Fruit fly (Drosophila melanogaster) whole organism, pupa: ENCODE results near the gene CG15198.

ENCODE experiments used
- CG14655 ChIP-seq: fragments of 200-800 bp; sonication (Bioruptor generic); optimal IDR thresholded peaks from 3 replicates; lab custom pipeline; 2017; ENCODE audit warnings: mild to moderate bottlenecking, missing biosample characterization, missing genetic modification reagents, missing genetic modification characterization
- CG15710 ChIP-seq: fragments of 200-800 bp; sonication (Bioruptor generic); optimal IDR thresholded peaks from 2 replicates; lab custom pipeline; 2018; ENCODE audit warnings: missing biosample characterization, mild to moderate bottlenecking, missing genetic modification characterization, moderate library complexity
- CG17806 ChIP-seq: fragments of 200-800 bp; sonication (Bioruptor generic); optimal IDR thresholded peaks from 2 replicates; lab custom pipeline; 2018; ENCODE audit warnings: missing biosample characterization, mild to moderate bottlenecking, missing genetic modification characterization, moderate library complexity
- CG34367 ChIP-seq: fragments of 200-800 bp; sonication (Bioruptor generic); optimal IDR thresholded peaks from 2 replicates; lab custom pipeline; 2018; ENCODE audit warnings: missing biosample characterization, mild to moderate bottlenecking, missing genetic modification characterization
- CG8159 ChIP-seq: fragments of 200-800 bp; sonication (Bioruptor generic); optimal IDR thresholded peaks from 3 replicates; lab custom pipeline; 2018; ENCODE audit warnings: missing biosample characterization, mild to moderate bottlenecking, missing genetic modification characterization, moderate library complexity
- CG9948 ChIP-seq: fragments of 200-800 bp; sonication (Bioruptor generic); optimal IDR thresholded peaks from 2 replicates; lab custom pipeline; 2018; ENCODE audit warnings: missing biosample characterization, mild to moderate bottlenecking, missing genetic modification characterization, moderate library complexity
- EcR ChIP-seq: fragments of 200-800 bp; sonication (Bioruptor generic); optimal IDR thresholded peaks from 3 replicates; lab custom pipeline; 2019; ENCODE audit warnings: missing biosample characterization, missing genetic modification characterization, mild to moderate bottlenecking, moderate library complexity, missing genetic modification reagents
- Pif1A ChIP-seq: fragments of 200-800 bp; sonication (Bioruptor generic); optimal IDR thresholded peaks from 3 replicates; lab custom pipeline; 2016; ENCODE audit warnings: missing biosample characterization, missing genetic modification characterization
- fd96Ca ChIP-seq: fragments of 200-800 bp; sonication (Bioruptor generic); IDR thresholded peaks from 3 replicates; pipeline ENCODE4 v1.3.6; 2022; ENCODE audit warnings: missing biosample characterization, missing genetic modification characterization

DNA sequence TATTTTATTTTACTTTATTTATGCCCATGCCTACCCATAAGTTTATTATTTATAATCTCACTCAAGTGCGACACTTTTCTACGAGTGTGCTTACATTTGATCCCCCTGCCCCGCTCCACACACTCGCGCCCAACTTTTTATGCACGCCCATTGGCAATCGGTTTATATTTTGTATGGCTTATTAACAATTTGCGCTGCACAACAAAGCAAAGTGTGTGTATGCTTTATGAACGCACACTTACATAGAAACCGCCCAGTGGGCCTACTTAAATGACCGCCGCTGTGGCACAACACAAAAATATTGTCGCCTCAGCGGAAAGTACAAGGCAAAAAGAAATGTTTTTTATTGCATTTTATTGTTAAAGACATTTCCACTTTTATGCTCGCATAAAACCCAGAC lies 35.5 kb downstream of the CG15198 start:
- TF ChIP-seq CG17806 (tag; lab: Kevin White, UChicago), result no peak
- no peak for TF ChIP-seq Pif1A (GFP tag; lab: Kevin White, UChicago)
- TF ChIP-seq CG9948 (tag; lab: Kevin White, UChicago), result no peak
- no peak for TF ChIP-seq CG14655 (GFP tag; lab: Kevin White, UChicago)
- TF ChIP-seq CG34367 (tag; lab: Kevin White, UChicago), result no peak
- TF ChIP-seq CG15710 (tag; lab: Kevin White, UChicago), result no peak
- TF ChIP-seq fd96Ca (GFP tag; lab: Robert Waterston, UW), result no peak
- no peak for TF ChIP-seq CG8159 (tag; lab: Kevin White, UChicago)
- no peak for TF ChIP-seq EcR (GFP tag; lab: Kevin White, UChicago)
